Worm (Caenorhabditis elegans) whole organism, mixed stage, embryonic: ENCODE data around the gene dhs-16.

ENCODE experiments used
- ceh-39 ChIP-seq: fragments of 150-350 bp; optimal IDR thresholded peaks from 2 replicates; lab custom pipeline; 2014; ENCODE audit warnings: missing biosample characterization, missing genetic modification characterization
- cnd-1 ChIP-seq: fragments of 200-800 bp; sonication (Bioruptor generic); optimal IDR thresholded peaks from 2 replicates; lab custom pipeline; 2018; ENCODE audit warnings: mild to moderate bottlenecking, missing genetic modification characterization, missing compliant biosample characterization
- hlh-1 ChIP-seq: fragments of 150-350 bp; optimal IDR thresholded peaks from 2 replicates; lab custom pipeline; 2014; ENCODE audit warnings: missing biosample characterization, missing genetic modification reagents, missing genetic modification characterization
- lin-13 ChIP-seq: fragments of 150-350 bp; optimal IDR thresholded peaks from 2 replicates; lab custom pipeline; 2014; ENCODE audit warnings: missing biosample characterization, missing genetic modification characterization
- lsy-2 ChIP-seq: fragments of 150-350 bp; optimal IDR thresholded peaks from 2 replicates; lab custom pipeline; 2014; ENCODE audit warnings: missing biosample characterization, missing genetic modification characterization
- nhr-12 ChIP-seq: fragments of 150-350 bp; optimal IDR thresholded peaks from 2 replicates; lab custom pipeline; 2014; ENCODE audit warnings: missing biosample characterization, missing genetic modification characterization
- nhr-237 ChIP-seq: fragments of 150-350 bp; optimal IDR thresholded peaks from 2 replicates; lab custom pipeline; 2014; ENCODE audit warnings: missing biosample characterization, missing genetic modification characterization
- nhr-28 ChIP-seq: fragments of 150-350 bp; optimal IDR thresholded peaks from 2 replicates; lab custom pipeline; 2014; ENCODE audit warnings: missing biosample characterization, missing genetic modification characterization
- pha-4 ChIP-seq: fragments of 150-350 bp; optimal IDR thresholded peaks from 2 replicates; lab custom pipeline; 2018; ENCODE audit warnings: missing biosample characterization, missing genetic modification reagents, missing genetic modification characterization
- snpc-4 ChIP-seq: fragments of 150-350 bp; optimal IDR thresholded peaks from 2 replicates; lab custom pipeline; 2014; ENCODE audit warnings: missing biosample characterization, missing genetic modification characterization
- unc-62 ChIP-seq: fragments of 150-350 bp; optimal IDR thresholded peaks from 2 replicates; lab custom pipeline; 2014; ENCODE audit warnings: missing biosample characterization, missing genetic modification reagents, missing genetic modification characterization
- ztf-11 ChIP-seq: fragments of 150-350 bp; optimal IDR thresholded peaks from 2 replicates; lab custom pipeline; 2014; ENCODE audit warnings: missing biosample characterization, missing genetic modification characterization

- TF ChIP-seq lsy-2 (tag; lab: Kevin White, UChicago) (peak; percentile 15), cnd-1 (tag; lab: Kevin White, UChicago) (no peak), hlh-1 (tag; lab: Kevin White, UChicago) (peak; percentile 73), lin-13 (tag; lab: Kevin White, UChicago) (no peak), nhr-237 (tag; lab: Kevin White, UChicago) (no peak), pha-4 (tag; lab: Kevin White, UChicago) (no peak), nhr-28 (tag; lab: Kevin White, UChicago) (no peak), nhr-12 (tag; lab: Kevin White, UChicago) (no peak), ceh-39 (no peak), snpc-4 (no peak), unc-62 (peak; percentile 93), ztf-11 (tag; lab: Kevin White, UChicago) (no peak)
Observed at ce11 chrV:5991490-5992069, 8.0 kb downstream of the dhs-16 start.
